Worm (Caenorhabditis elegans): ENCODE results near the gene nep-17.

- TF ChIP-seq nhr-25 (tag; optimal IDR thresholded peaks at IDR 0.05) (peak; percentile 85), nhr-11 (tag; optimal IDR thresholded peaks at IDR 0.05) (no peak)
Measured at ce11 chrII:13461604-13462375, 45.8 kb upstream of the nep-17 start.

All from whole organism, L2 larva.